Worm (Caenorhabditis elegans): ENCODE data around the gene emb-9.

The emb-9 gene

DNA sequence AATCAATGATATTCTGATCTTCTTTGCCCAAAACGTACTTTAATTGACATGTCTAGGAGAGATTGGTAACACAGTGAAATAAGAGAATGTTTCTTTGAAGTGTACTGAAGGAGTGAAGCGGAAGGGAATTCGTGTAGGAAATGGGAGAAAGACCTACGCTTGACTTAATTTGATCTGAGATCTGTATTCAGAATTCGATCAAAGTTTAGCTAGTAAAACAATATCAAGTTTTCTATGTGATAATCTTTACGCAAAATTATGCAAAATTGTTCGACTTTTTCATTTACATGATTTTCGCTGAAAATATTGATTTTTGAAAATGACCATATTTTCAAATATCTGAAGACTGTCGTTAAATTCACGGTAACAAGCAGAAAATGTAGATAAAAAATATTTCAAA lies 46.9 kb downstream of the emb-9 start, which contains the start of gene K01B6.4:
Gene K01B6.4 (minus strand): TSS at position 101 of the 400 bp plus-strand sequence.
- TF ChIP-seq F16B12.6 (tag; optimal IDR thresholded peaks at IDR 0.05) (no peak), xbp-1 (tag; optimal IDR thresholded peaks at IDR 0.05) (no peak), efl-1 (optimal IDR thresholded peaks at IDR 0.05) (no peak), efl-1 (GFP tag; optimal IDR thresholded peaks at IDR 0.05 in 1 of 2) (peak in 1 of 2 experiments; percentile 34)

- TF ChIP-seq snpc-4 (tag; optimal IDR thresholded peaks at IDR 0.05) = peak; percentile 2
Observed at ce11 chrIII:9291633-9292032, 52.6 kb downstream of the emb-9 start.

DNA sequence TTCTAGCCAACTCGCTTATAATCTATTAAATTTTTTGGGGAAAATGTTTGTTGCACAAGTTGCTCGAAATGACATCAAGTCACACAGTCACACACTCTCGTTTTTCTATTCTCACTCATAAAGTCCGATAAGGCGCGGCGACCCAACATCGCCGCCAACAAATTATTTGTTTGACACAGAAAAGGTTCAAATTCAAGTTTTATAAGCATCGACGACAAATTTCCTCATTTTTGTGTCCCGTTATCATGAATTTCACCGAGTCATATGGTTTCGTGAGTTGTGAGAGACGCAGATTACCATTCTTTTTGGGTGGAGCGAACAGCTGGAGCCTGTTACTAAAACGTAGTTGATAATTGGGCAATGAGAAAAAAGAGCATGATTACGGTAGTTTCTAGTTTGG lies 54.4 kb downstream of the emb-9 start:
- TF ChIP-seq jun-1 (tag; optimal IDR thresholded peaks at IDR 0.05) (peak; percentile 24), elt-2 (tag; optimal IDR thresholded peaks at IDR 0.05) (peak; percentile 90), nhr-90 (tag; optimal IDR thresholded peaks at IDR 0.05; ENCODE audit: poor library complexity) (peak; percentile 3), lin-35 (GFP tag; optimal IDR thresholded peaks at IDR 0.05) (peak in 1 of 2 experiments; percentile 53), vab-15 (tag; optimal IDR thresholded peaks at IDR 0.05) (no peak), snpc-4 (tag; optimal IDR thresholded peaks at IDR 0.05) (no peak), nhr-85 (tag) (peak; percentile 64), nhr-20 (tag; optimal IDR thresholded peaks at IDR 0.05) (peak; percentile 57), efl-1 (optimal IDR thresholded peaks at IDR 0.05) (no peak), efl-1 (GFP tag; optimal IDR thresholded peaks at IDR 0.05 in 1 of 2) (peak in 1 of 2 experiments; percentile 76)

DNA sequence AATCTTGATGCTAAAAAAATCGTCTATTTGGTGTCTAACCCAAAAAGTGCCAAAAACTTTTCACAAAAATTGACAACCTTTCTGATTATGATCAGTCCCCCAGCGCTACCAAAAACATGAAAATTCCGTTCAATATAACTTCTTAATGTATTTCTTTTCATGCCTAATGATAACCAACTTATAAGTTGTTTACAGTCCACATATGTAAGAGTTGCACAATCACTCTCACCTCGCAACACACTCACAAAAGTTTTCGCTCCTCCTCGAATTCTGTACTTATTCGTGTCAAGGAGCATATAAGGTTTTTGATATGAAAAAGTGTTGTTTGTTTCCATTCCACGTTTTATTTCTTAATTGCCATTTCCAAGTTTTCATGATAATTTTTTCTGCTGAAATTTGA lies 55.7 kb downstream of the emb-9 start:
- TF ChIP-seq lin-15B (tag; optimal IDR thresholded peaks at IDR 0.05) = no peak
- TF ChIP-seq elt-2 (tag; optimal IDR thresholded peaks at IDR 0.05) = peak; percentile 15
